Worm (Caenorhabditis elegans): ENCODE measurements around the gene rpb-11.

ce11 chrII:14040204-14040842 is 19.6 kb upstream of the rpb-11 start:
- TF ChIP-seq tbx-2 (tag; optimal IDR thresholded peaks at IDR 0.05) = peak; percentile 84
- TF ChIP-seq ztf-4 (tag; optimal IDR thresholded peaks at IDR 0.05) = peak; percentile 72
- TF ChIP-seq unc-39 (tag; optimal IDR thresholded peaks at IDR 0.05) = no peak
- peak; percentile 92 for TF ChIP-seq elt-2 (tag; optimal IDR thresholded peaks at IDR 0.05)

All from whole organism, L3 larva.